Worm (Caenorhabditis elegans) whole organism, midembryonic: ENCODE data around the gene Y57G11C.52.

ENCODE experiments used
- cog-1 ChIP-seq: sonication (generic microtip); optimal IDR thresholded peaks from 2 replicates; lab custom pipeline; 2016; ENCODE audit warnings: missing genetic modification characterization, missing compliant biosample characterization
- flt-1 ChIP-seq: fragments of 200-800 bp; sonication (Bioruptor generic); IDR thresholded peaks from 2 replicates; pipeline ENCODE4 v1.3.6; 2022; ENCODE audit warnings: missing genetic modification characterization, missing compliant biosample characterization
- tab-1 ChIP-seq: fragments of 200-800 bp; sonication (Bioruptor generic); IDR thresholded peaks from 2 replicates; pipeline ENCODE4 v1.3.6; 2022; ENCODE audit warnings: missing genetic modification characterization, missing compliant biosample characterization
- ztf-23 ChIP-seq: fragments of 200-800 bp; sonication (Bioruptor generic); IDR thresholded peaks from 2 replicates; pipeline ENCODE4 v1.3.6; 2022; ENCODE audit warnings: missing genetic modification reagents, missing genetic modification characterization, missing compliant biosample characterization
- ztf-29 ChIP-seq: fragments of 200-800 bp; sonication (Bioruptor generic); IDR thresholded peaks from 2 replicates; pipeline ENCODE4 v1.3.6; 2022; ENCODE audit warnings: missing genetic modification reagents, missing genetic modification characterization, missing compliant biosample characterization

DNA sequence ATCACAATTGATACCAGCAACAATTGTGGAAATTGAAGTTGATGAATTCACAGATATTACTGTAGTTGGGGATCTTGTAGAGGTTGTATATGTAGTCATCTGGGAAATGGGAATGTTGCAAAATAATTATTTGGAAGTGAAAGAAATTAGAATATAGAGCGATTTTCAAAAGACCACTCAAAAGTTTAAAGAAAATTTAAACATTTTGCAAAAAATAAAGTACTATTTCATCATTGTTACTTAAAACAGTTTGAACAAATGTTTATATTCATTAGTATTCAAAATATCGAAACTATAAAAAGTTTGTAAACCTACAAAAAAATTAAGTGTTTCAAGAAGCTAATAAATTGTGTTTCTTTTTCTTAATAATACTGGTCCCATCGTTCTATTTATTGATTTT, 37.5 kb upstream of the Y57G11C.52 start, which contains the start of gene Y57G11C.46:
- TF ChIP-seq flt-1 (no peak), ztf-29 (GFP tag; lab: Robert Waterston, UW) (no peak), tab-1 (GFP tag; lab: Robert Waterston, UW) (no peak), ztf-23 (GFP tag; lab: Robert Waterston, UW) (no peak), cog-1 (tag; lab: Kevin White, UChicago) (no peak)
